Worm (Caenorhabditis elegans): ENCODE data around the gene unc-24.

- no peak for TF ChIP-seq elt-3 (tag; optimal IDR thresholded peaks at IDR 0.05)
- TF ChIP-seq lsy-2 (tag; optimal IDR thresholded peaks at IDR 0.05) = no peak
- TF ChIP-seq nhr-237 (tag; optimal IDR thresholded peaks at IDR 0.05) = no peak
- no peak for TF ChIP-seq mep-1 (tag; optimal IDR thresholded peaks at IDR 0.05)
- TF ChIP-seq unc-62 (GFP tag; optimal IDR thresholded peaks at IDR 0.05) = no peak
- no peak for TF ChIP-seq ham-2 (GFP tag; optimal IDR thresholded peaks at IDR 0.05)
- no peak for TF ChIP-seq lin-13 (tag; optimal IDR thresholded peaks at IDR 0.05)
- no peak for TF ChIP-seq nhr-12 (tag; optimal IDR thresholded peaks at IDR 0.05)
- TF ChIP-seq bed-3 (GFP tag; optimal IDR thresholded peaks at IDR 0.05) = no peak
These were observed 24.3 kb downstream of the unc-24 start, which contains the start of gene rig-4 for ce11 chrIV:8004019-8004418.
